Fruit fly (Drosophila melanogaster) whole organism, embryonic: Measurements from ENCODE around the gene sbr.

ENCODE experiments used
- Abd-B ChIP-seq: fragments of 200-800 bp; sonication (Bioruptor generic); optimal IDR thresholded peaks from 2 replicates; lab custom pipeline; 2018; ENCODE audit warnings: missing biosample characterization, mild to moderate bottlenecking, missing genetic modification characterization, moderate library complexity
- Adf1 ChIP-seq: fragments of 200-800 bp; sonication (Bioruptor generic); IDR thresholded peaks from 2 replicates; pipeline ENCODE4 v1.3.6; 2022; ENCODE audit warnings: missing biosample characterization, missing genetic modification characterization
- CG10321 ChIP-seq: fragments of 200-800 bp; sonication (Bioruptor generic); IDR thresholded peaks from 2 replicates; pipeline ENCODE4 v1.3.6; 2022; ENCODE audit warnings: missing biosample characterization, missing genetic modification characterization
- CG11247 ChIP-seq: fragments of 200-800 bp; sonication (Bioruptor generic); IDR thresholded peaks from 2 replicates; pipeline ENCODE4 v1.3.6; 2022; ENCODE audit warnings: missing biosample characterization, missing genetic modification characterization
- CG12219 ChIP-seq: fragments of 200-800 bp; sonication (Bioruptor generic); optimal IDR thresholded peaks from 3 replicates; lab custom pipeline; 2018; ENCODE audit warnings: missing biosample characterization, mild to moderate bottlenecking, missing genetic modification characterization
- CG12299 ChIP-seq: fragments of 200-800 bp; sonication (Bioruptor generic); optimal IDR thresholded peaks from 2 replicates; lab custom pipeline; 2018; ENCODE audit warnings: missing biosample characterization, mild to moderate bottlenecking, missing genetic modification characterization
- CG12942 ChIP-seq: fragments of 200-800 bp; sonication (Bioruptor generic); optimal IDR thresholded peaks from 3 replicates; lab custom pipeline; 2016; ENCODE audit warnings: missing biosample characterization, missing genetic modification characterization
- CG14014 ChIP-seq: fragments of 200-800 bp; sonication (Bioruptor generic); IDR thresholded peaks from 2 replicates; pipeline ENCODE4 v1.3.6; 2022; ENCODE audit warnings: missing biosample characterization, missing genetic modification characterization
- CG1529 ChIP-seq: fragments of 200-800 bp; sonication (Bioruptor generic); optimal IDR thresholded peaks from 3 replicates; lab custom pipeline; 2018; ENCODE audit warnings: missing biosample characterization, missing genetic modification characterization
- CG16779 ChIP-seq: fragments of 200-800 bp; sonication (Bioruptor generic); IDR thresholded peaks from 2 replicates; pipeline ENCODE4 v1.3.6; 2022; ENCODE audit warnings: missing biosample characterization, missing genetic modification characterization
- CG17385 ChIP-seq: fragments of 200-800 bp; sonication (Bioruptor generic); optimal IDR thresholded peaks from 3 replicates; lab custom pipeline; 2018; ENCODE audit warnings: missing biosample characterization, mild to moderate bottlenecking, missing genetic modification characterization
- CG17568 ChIP-seq: fragments of 200-800 bp; sonication (Bioruptor generic); optimal IDR thresholded peaks from 2 replicates; lab custom pipeline; 2018; ENCODE audit warnings: missing biosample characterization, mild to moderate bottlenecking, missing genetic modification characterization, moderate library complexity
- CG1832 ChIP-seq: fragments of 200-800 bp; sonication (Bioruptor generic); optimal IDR thresholded peaks from 2 replicates; lab custom pipeline; 2017; ENCODE audit warnings: missing biosample characterization, mild to moderate bottlenecking, missing genetic modification characterization, inconsistent platforms
- CG2199 ChIP-seq: fragments of 200-800 bp; sonication (Bioruptor generic); IDR thresholded peaks from 3 replicates; pipeline ENCODE4 v1.3.6; 2022; ENCODE audit warnings: missing biosample characterization, missing genetic modification characterization
- CG42726 ChIP-seq: fragments of 200-800 bp; sonication (Bioruptor generic); IDR thresholded peaks from 2 replicates; pipeline ENCODE4 v1.3.6; 2022; ENCODE audit warnings: missing biosample characterization, missing genetic modification characterization; ENCODE audit not compliant: partially characterized antibody
- CG5180 ChIP-seq: fragments of 200-800 bp; sonication (Bioruptor generic); optimal IDR thresholded peaks from 3 replicates; lab custom pipeline; 2017; ENCODE audit warnings: missing biosample characterization, missing genetic modification characterization, mild to moderate bottlenecking, moderate library complexity, missing genetic modification reagents
- CG7928 ChIP-seq: fragments of 200-800 bp; sonication (Bioruptor generic); optimal IDR thresholded peaks from 2 replicates; lab custom pipeline; 2017; ENCODE audit warnings: missing biosample characterization, mild to moderate bottlenecking, missing genetic modification characterization
- CG8290 ChIP-seq, 3 experiments: fragments of 200-800 bp; sonication (Bioruptor generic); optimal IDR thresholded peaks; 2 replicates each; lab custom pipeline; 2016 to 2019; ENCODE audit warnings: missing biosample characterization in 3 of 3, missing genetic modification characterization in 3 of 3, mild to moderate bottlenecking in 2 of 3, moderate library complexity in 1 of 3
- D ChIP-seq, 2 experiments: fragments of 200-800 bp in 1 of 2; fragments of >200 bp in 1 of 2; sonication (Bioruptor generic) in 1 of 2; optimal IDR thresholded peaks; 2 replicates in 1 of 2; 3 replicates in 1 of 2; lab custom pipeline; 2017; ENCODE audit warnings: mild to moderate bottlenecking in 1 of 2, missing biosample characterization in 1 of 2, missing genetic modification characterization in 1 of 2, missing genetic modification reagents in 1 of 2
- Hr39 ChIP-seq: fragments of >200 bp; optimal IDR thresholded peaks from 2 replicates; lab custom pipeline; 2017
- MESR4 ChIP-seq: fragments of 200-800 bp; sonication (Bioruptor generic); optimal IDR thresholded peaks from 2 replicates; lab custom pipeline; 2018; ENCODE audit warnings: missing biosample characterization, mild to moderate bottlenecking, missing genetic modification characterization, moderate library complexity
- MTF-1 ChIP-seq: fragments of 200-800 bp; sonication (Bioruptor generic); optimal IDR thresholded peaks from 2 replicates; lab custom pipeline; 2018; ENCODE audit warnings: missing biosample characterization, mild to moderate bottlenecking, missing genetic modification characterization, borderline replicate concordance
- Med ChIP-seq: fragments of 200-800 bp; sonication (Bioruptor generic); peaks from one replicate; lab custom pipeline; 2016; ENCODE audit warnings: missing biosample characterization, missing genetic modification characterization, mild to moderate bottlenecking, inconsistent platforms, moderate library complexity
- NC2α ChIP-seq: fragments of 200-800 bp; sonication (Bioruptor generic); optimal IDR thresholded peaks from 2 replicates; lab custom pipeline; 2016; ENCODE audit warnings: missing biosample characterization, missing genetic modification characterization
- Nf-YC ChIP-seq: fragments of 200-800 bp; optimal IDR thresholded peaks from 3 replicates; lab custom pipeline; 2019; ENCODE audit warnings: missing biosample characterization, mild to moderate bottlenecking, missing genetic modification characterization, moderate library complexity
- Sry-β ChIP-seq: fragments of 200-800 bp; sonication (Bioruptor generic); optimal IDR thresholded peaks from 2 replicates; lab custom pipeline; 2018; ENCODE audit warnings: missing biosample characterization, mild to moderate bottlenecking, missing genetic modification characterization, moderate library complexity
- TFAM ChIP-seq: fragments of 200-800 bp; sonication (Bioruptor generic); optimal IDR thresholded peaks from 2 replicates; lab custom pipeline; 2017; ENCODE audit warnings: missing biosample characterization, missing genetic modification characterization, inconsistent platforms
- Trl ChIP-seq, 3 experiments: fragments of >200 bp in 2 of 3; fragments of 200-800 bp in 1 of 3; sonication (Bioruptor generic) in 1 of 3; optimal IDR thresholded peaks; 2 replicates in 1 of 3; 3 replicates in 2 of 3; lab custom pipeline; 2016 to 2017; ENCODE audit warnings: missing biosample characterization in 1 of 3, missing genetic modification characterization in 1 of 3
- Xbp1 ChIP-seq: fragments of 200-800 bp; sonication (Bioruptor generic); optimal IDR thresholded peaks from 3 replicates; lab custom pipeline; 2016; ENCODE audit warnings: missing biosample characterization, mild to moderate bottlenecking, missing genetic modification characterization
- btn ChIP-seq: fragments of 200-800 bp; sonication (Bioruptor generic); optimal IDR thresholded peaks from 2 replicates; lab custom pipeline; 2016; ENCODE audit warnings: missing biosample characterization, missing genetic modification characterization
- chinmo ChIP-seq: fragments of 200-800 bp; sonication (Bioruptor generic); IDR thresholded peaks from 4 replicates; pipeline ENCODE4 v1.3.6; 2022; ENCODE audit warnings: missing biosample characterization, missing genetic modification characterization; ENCODE audit not compliant: partially characterized antibody
- chn ChIP-seq: fragments of 200-800 bp; sonication (Bioruptor generic); optimal IDR thresholded peaks from 2 replicates; lab custom pipeline; 2016; ENCODE audit warnings: missing biosample characterization, missing genetic modification characterization
- crol ChIP-seq: fragments of 200-800 bp; sonication (Bioruptor generic); IDR thresholded peaks from 2 replicates; pipeline ENCODE4 v1.3.6; 2022; ENCODE audit warnings: missing biosample characterization, missing genetic modification characterization
- grau ChIP-seq: fragments of 200-800 bp; optimal IDR thresholded peaks from 3 replicates; lab custom pipeline; 2019; ENCODE audit warnings: missing biosample characterization, mild to moderate bottlenecking, missing genetic modification characterization, moderate library complexity
- hb ChIP-seq: fragments of 200-800 bp; sonication (Bioruptor generic); IDR thresholded peaks from 3 replicates; pipeline ENCODE4 v1.3.6; 2022; ENCODE audit warnings: missing biosample characterization, missing genetic modification characterization; ENCODE audit not compliant: partially characterized antibody
- hbn ChIP-seq: fragments of 200-800 bp; sonication (Bioruptor generic); IDR thresholded peaks from 2 replicates; pipeline ENCODE4 v1.3.6; 2022; ENCODE audit warnings: missing biosample characterization, missing genetic modification characterization; ENCODE audit not compliant: partially characterized antibody
- hth ChIP-seq: fragments of >200 bp; optimal IDR thresholded peaks from 2 replicates; lab custom pipeline; 2017; ENCODE audit warnings: inconsistent platforms
- lbe ChIP-seq: fragments of 200-800 bp; sonication (Bioruptor generic); optimal IDR thresholded peaks from 2 replicates; lab custom pipeline; 2016; ENCODE audit warnings: missing biosample characterization, mild to moderate bottlenecking, missing genetic modification characterization
- lilli ChIP-seq: fragments of 200-800 bp; sonication (Bioruptor generic); optimal IDR thresholded peaks from 3 replicates; lab custom pipeline; 2016; ENCODE audit warnings: missing biosample characterization, missing genetic modification characterization
- mld ChIP-seq: fragments of 200-800 bp; sonication (Bioruptor generic); IDR thresholded peaks from 3 replicates; pipeline ENCODE4 v1.3.6; 2022; ENCODE audit warnings: missing biosample characterization, missing genetic modification characterization; ENCODE audit not compliant: partially characterized antibody
- onecut ChIP-seq: fragments of 200-800 bp; sonication (Bioruptor generic); IDR thresholded peaks from 2 replicates; pipeline ENCODE4 v1.3.6; 2022; ENCODE audit warnings: missing biosample characterization, missing genetic modification characterization
- pros ChIP-seq: fragments of 200-800 bp; sonication (Bioruptor generic); optimal IDR thresholded peaks from 3 replicates; lab custom pipeline; 2019; ENCODE audit warnings: missing biosample characterization, mild to moderate bottlenecking, missing genetic modification characterization, moderate library complexity
- row ChIP-seq: fragments of 200-800 bp; sonication (Bioruptor generic); IDR thresholded peaks from 3 replicates; pipeline ENCODE4 v1.3.6; 2022; ENCODE audit warnings: missing biosample characterization, missing genetic modification characterization
- shn ChIP-seq: fragments of 200-800 bp; sonication (Bioruptor generic); optimal IDR thresholded peaks from 3 replicates; lab custom pipeline; 2016; ENCODE audit warnings: missing biosample characterization, missing genetic modification characterization
- slou ChIP-seq: fragments of 200-800 bp; sonication (Bioruptor generic); optimal IDR thresholded peaks from 3 replicates; lab custom pipeline; 2016; ENCODE audit warnings: missing biosample characterization, missing genetic modification characterization
- sna ChIP-seq: fragments of 200-800 bp; sonication (Bioruptor generic); IDR thresholded peaks from 2 replicates; pipeline ENCODE4 v1.3.6; 2022; ENCODE audit warnings: missing biosample characterization, missing genetic modification characterization; ENCODE audit not compliant: partially characterized antibody
- stwl ChIP-seq: fragments of 200-800 bp; sonication (Bioruptor generic); optimal IDR thresholded peaks from 3 replicates; lab custom pipeline; 2018; ENCODE audit warnings: missing biosample characterization, mild to moderate bottlenecking, missing genetic modification characterization, moderate library complexity
- tup ChIP-seq: fragments of 200-800 bp; sonication (Bioruptor generic); optimal IDR thresholded peaks from 2 replicates; lab custom pipeline; 2016; ENCODE audit warnings: missing biosample characterization, mild to moderate bottlenecking, missing genetic modification characterization, moderate library complexity
- z ChIP-seq: fragments of 200-800 bp; sonication (Bioruptor generic); IDR thresholded peaks from 3 replicates; pipeline ENCODE4 v1.3.6; 2022; ENCODE audit warnings: missing biosample characterization, missing genetic modification characterization

sbr gene

dm6 chrX:10822096-10822495, 24.8 kb downstream of the sbr start (continued):
- TF ChIP-seq Hr39 (lab: Kevin White, UChicago) = no peak
- TF ChIP-seq CG10321 = peak; percentile 79
- peak; percentile 91 for TF ChIP-seq pros (GFP tag; lab: Kevin White, UChicago)
- peak; percentile 20 for TF ChIP-seq stwl (tag; lab: Kevin White, UChicago)
- TF ChIP-seq chn (GFP tag; lab: Kevin White, UChicago) = peak; percentile 73
- TF ChIP-seq lbe (GFP tag; lab: Kevin White, UChicago) = no peak

- TF ChIP-seq CG12299 (no peak), sna (no peak), Sry-β (GFP tag; lab: Kevin White, UChicago) (no peak), slou (GFP tag; lab: Kevin White, UChicago) (no peak), CG1529 (GFP tag; lab: Kevin White, UChicago) (no peak), TFAM (GFP tag; lab: Kevin White, UChicago) (no peak), NC2α (GFP tag; lab: Kevin White, UChicago) (no peak), Xbp1 (GFP tag; lab: Kevin White, UChicago) (no peak), mld (no peak), hth (lab: Kevin White, UChicago) (no peak), CG16779 (GFP tag; lab: Robert Waterston, UW) (no peak), tup (GFP tag; lab: Kevin White, UChicago) (no peak), btn (no peak), CG17385 (peak; percentile 40), CG7928 (GFP tag; lab: Kevin White, UChicago) (no peak), row (GFP tag; lab: Robert Waterston, UW) (peak; percentile 21; the same call in 1 of the 3 replicates), CG12219 (no peak), grau (tag; lab: Kevin White, UChicago) (peak; percentile 83), hbn (GFP tag; lab: Robert Waterston, UW) (no peak), hb (GFP tag; lab: Robert Waterston, UW) (no peak), MTF-1 (GFP tag; lab: Kevin White, UChicago) (no peak), CG17568 (GFP tag; lab: Kevin White, UChicago) (no peak), CG11247 (no peak), D (optimal IDR thresholded peaks at IDR 0.05; lab: Kevin White, UChicago) (no peak), D (GFP tag; optimal IDR thresholded peaks at IDR 0.05; lab: Kevin White, UChicago) (no peak), Med (GFP tag; lab: Kevin White, UChicago) (peak; percentile 12), crol (GFP tag; lab: Robert Waterston, UW) (peak; percentile 76), CG14014 (no peak), onecut (no peak), CG1832 (no peak), lilli (GFP tag; lab: Kevin White, UChicago) (no peak), MESR4 (no peak)
- TF ChIP-seq, all 482 proteins: peak for 5
Observed at dm6 chrX:10820741-10821140, 26.2 kb downstream of the sbr start.

dm6 chrX:10816856-10817255, 30.0 kb downstream of the sbr start:
- TF ChIP-seq CG2199 (0 out of 3 replicates have a peak, but pooled peaks have one; percentile 38), Abd-B (GFP tag; lab: Kevin White, UChicago) (no peak), CG42726 (GFP tag; lab: Robert Waterston, UW) (peak; percentile 65), chinmo (0 out of 4 replicates have a peak, but pooled peaks have one; percentile 47), Nf-YC (tag; lab: Kevin White, UChicago) (peak; percentile 25), CG5180 (GFP tag; lab: Kevin White, UChicago) (no peak), CG8290 (GFP tag; optimal IDR thresholded peaks at IDR 0.05; lab: Kevin White, UChicago) (no peak), CG8290 (tag; optimal IDR thresholded peaks at IDR 0.05; lab: Kevin White, UChicago) (peak in 1 of 2 experiments; percentile 15), crol (GFP tag; lab: Robert Waterston, UW) (peak; percentile 96), Trl (optimal IDR thresholded peaks at IDR 0.05; lab: Kevin White, UChicago) (peak; percentile 27 to 31), Trl (GFP tag; optimal IDR thresholded peaks at IDR 0.05; lab: Kevin White, UChicago) (no peak), CG1832 (peak; percentile 89), shn (GFP tag; lab: Kevin White, UChicago) (no peak), z (GFP tag; lab: Robert Waterston, UW) (peak; percentile 98), CG12942 (GFP tag; lab: Kevin White, UChicago) (no peak), Adf1 (peak; percentile 99)
